Fruit fly (Drosophila melanogaster) ovary, adult (tissue): ENCODE results near the gene CG15912.

ENCODE experiments used
- CG17801 ChIP-seq: fragments of 200-800 bp; optimal IDR thresholded peaks from 2 replicates; lab custom pipeline; 2019; ENCODE audit warnings: missing biosample characterization, mild to moderate bottlenecking, missing genetic modification characterization, moderate library complexity; ENCODE audit not compliant: partially characterized antibody

Gene CG15912

DNA sequence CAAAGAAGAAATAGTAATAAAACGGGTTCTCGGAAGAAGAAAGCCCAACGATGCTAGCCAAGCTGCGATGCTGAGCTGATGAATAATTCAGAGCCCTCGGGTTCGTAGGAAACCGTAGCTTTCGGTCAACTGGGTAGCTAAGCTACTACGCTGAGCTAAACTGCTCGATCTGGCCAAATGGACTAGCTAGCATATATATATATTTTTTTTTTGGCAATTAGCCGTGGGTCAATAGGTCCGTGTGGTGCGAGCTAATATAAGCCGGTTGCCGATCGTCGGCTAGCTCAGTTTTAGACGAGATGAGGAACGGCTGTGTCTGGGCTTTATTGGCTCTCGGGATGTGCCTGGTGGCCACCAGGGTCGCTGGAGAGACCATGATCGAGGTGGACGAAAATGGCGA is 8.9 kb downstream of the CG15912 start, which contains the start of gene CG3546:
Gene CG3546, plus strand, starts transcription at position 301 of the 400 bp plus-strand sequence.
- no peak for TF ChIP-seq CG17801 (GFP tag; lab: Kevin White, UChicago)

DNA sequence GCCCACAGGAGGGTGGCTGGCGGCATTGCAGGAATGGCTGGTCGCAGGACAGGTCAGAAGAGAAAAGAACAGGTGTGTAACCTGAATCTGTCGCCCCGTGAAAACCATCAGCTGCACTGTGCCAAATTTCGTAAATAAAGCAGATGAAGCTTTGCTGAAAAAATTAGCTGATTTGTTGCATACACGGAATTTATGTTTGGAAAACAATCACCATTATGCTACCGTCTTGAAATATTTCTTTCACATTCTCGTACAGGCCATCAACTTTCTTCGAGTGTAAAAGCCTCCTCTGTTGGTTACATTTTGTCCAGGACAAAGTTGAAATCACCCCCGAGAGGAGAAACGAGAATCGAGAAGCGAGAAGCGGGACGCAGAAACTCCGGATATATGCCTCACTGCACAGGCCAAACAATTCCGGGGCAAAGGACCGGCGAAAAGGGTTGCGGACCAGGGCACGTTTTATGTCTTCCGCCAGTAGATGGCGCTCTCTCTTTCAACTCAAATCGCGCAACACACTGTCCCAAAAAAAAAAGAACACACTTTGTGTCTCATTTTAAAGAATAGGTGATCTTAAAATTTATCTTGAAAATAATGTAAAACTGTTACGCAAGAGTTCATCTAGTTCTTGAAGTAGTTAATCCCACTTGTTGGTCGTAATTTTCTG is 11.4 kb downstream of the CG15912 start:
- TF ChIP-seq CG17801 (GFP tag; lab: Kevin White, UChicago): no peak

DNA sequence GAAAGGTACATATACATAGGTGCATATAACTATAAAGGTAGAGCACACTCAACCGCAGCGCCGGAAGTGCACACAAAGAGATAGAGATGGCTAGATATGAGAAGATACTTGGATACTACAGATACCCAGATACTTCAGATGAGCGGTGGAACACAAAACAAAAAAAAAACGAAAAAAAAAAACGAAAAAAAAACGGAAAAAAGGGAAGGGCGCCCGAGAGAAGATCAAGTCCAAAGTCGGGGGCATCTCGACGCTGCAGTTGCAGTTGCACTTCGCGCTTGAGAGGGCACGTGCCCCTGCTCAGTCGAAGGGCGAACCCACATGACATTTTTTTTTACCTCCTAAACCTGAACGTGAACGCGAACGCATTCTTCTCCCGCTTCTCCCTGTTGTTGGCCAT is 15.1 kb downstream of the CG15912 start:
- TF ChIP-seq CG17801 (GFP tag; lab: Kevin White, UChicago): no peak

DNA sequence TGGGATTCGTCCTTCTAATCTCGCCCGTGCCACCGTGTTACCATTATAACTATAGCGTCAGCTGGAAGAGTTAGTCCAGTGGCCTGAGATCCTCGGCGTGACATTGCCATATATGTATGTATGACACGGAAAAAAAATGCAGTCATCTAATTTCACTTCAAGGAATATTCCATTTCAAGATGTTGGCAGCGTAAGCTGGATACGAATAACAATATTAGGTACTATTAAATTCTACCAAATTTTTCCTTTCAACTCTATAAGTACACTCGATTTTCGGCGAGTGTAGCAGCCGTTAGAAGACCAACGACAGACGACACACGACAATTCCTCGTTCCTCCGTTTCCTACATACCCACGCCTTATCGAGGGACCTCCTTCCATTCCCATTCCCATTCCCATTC is 16.1 kb downstream of the CG15912 start:
- no peak for TF ChIP-seq CG17801 (GFP tag; lab: Kevin White, UChicago)

DNA sequence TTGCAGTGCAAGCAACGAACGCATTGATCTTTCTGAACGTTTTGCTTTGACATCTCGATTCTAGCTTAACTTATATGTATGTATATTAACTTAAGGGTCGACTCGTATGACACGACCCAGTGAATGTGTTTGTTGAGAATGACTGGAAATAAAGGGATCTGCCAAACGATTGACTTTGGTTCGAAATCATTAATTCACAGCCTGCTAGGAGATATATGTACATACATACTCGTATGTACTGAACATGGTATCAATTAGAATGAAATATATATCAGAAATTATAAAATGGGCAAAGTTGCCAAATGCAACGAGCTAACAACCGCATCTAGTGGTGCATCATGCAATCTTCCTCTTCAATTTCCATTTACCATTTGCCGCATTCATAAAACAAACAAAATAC is 23.0 kb downstream of the CG15912 start, which contains the start of gene CG12684:
Gene CG12684, minus strand, starts transcription at position 101 of the 400 bp plus-strand sequence.
- no peak for TF ChIP-seq CG17801 (GFP tag; lab: Kevin White, UChicago)

DNA sequence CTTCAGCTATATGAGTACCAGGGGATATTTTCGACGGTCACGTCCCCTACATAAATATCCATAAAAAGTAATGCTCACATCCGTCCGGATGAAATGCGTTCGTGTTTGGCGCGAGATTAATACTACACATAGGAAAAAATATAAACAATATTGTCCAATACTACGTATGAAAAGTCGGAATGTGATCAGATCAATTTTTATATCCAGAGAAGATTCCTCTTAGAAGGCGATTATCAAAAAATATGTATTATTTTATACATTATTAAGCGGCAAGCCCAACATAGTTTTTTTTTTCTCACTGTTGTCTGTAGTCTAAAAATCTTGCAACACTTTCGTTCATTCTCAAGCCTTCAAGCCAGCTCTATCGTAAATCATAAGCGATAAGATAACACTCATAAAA is 25.1 kb downstream of the CG15912 start:
- no peak for TF ChIP-seq CG17801 (GFP tag; lab: Kevin White, UChicago)

DNA sequence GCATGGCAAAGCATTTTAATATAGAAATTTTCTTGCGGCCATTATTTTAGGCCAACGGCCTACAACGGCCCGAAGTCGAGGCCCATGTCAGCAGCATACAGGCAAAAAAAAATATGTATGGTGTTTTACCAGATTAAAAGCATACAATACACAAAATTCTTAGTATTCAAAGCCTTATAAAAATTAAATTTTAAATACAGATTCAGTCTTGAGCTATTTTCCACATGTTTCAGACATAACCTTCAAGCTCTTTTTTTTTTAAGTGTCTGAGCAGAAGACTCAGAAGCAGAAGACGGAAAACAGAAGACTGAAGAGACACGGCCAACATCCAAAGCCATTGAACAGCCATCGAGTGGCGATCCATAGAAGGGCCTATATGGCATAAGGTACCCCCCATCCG is 32.9 kb downstream of the CG15912 start:
- no peak for TF ChIP-seq CG17801 (GFP tag; lab: Kevin White, UChicago)

DNA sequence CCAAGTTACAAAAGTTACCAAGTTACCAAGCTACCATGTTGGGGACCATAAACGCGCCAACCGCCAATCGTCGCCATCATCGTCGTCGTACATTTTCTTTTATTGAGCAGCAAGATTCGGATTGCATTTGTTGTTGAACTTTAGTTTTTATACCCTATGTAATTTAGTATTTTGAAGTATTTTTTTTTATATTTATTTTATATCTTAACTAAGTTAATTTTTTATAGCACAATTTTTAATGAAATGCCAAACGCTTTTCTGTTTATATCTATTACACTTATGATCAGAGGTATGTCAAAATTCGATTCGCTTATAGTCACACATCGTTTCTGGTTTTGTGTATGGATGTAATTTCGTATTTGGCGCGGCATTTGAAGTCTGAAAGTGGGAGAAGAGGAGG is 33.6 kb downstream of the CG15912 start:
- no peak for TF ChIP-seq CG17801 (GFP tag; lab: Kevin White, UChicago)

- no peak for TF ChIP-seq CG17801 (GFP tag; lab: Kevin White, UChicago)
These were observed 38.7 kb downstream of the CG15912 start for dm6 chrX:4587584-4587983.

dm6 chrX:4588981-4589380 is 40.1 kb downstream of the CG15912 start:
- TF ChIP-seq CG17801 (GFP tag; lab: Kevin White, UChicago): no peak

DNA sequence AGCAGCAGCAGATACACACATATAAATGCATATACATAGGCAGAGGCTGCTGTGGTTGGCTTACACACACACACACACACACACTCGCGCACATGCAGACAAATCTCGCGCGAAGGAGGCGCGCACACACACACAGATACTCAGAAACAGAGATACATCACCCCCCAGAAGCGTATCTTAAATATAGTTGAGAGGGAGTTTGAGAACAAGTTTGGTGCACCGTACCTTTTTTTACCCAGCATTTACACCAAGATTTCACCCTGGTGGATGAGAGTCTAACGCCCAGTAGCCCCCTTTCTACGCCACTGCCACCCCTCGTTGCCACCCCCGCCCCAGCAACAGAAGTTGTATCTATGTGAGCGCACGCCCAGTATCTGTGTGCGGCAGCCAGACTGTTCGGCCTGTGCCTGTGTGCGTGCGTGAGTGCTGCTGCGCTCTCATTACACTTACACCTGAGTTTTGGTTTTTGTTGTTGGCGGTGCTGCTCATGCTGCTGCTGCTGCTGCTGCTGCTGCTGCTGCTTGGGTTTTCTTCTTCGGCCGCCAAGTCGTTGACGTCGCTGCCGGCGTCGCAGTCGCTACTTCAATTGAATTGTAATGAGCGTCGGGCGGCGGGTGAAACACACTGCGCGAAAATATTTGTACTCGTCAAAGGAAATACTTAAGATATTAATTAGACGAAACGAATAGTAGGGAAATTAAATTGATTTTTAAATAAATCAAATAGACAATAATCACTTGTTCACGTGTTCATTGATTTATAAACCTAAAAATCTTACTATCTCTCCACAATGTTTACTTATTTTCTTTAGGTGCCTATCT is 41.3 kb downstream of the CG15912 start:
- peak; percentile 77 for TF ChIP-seq CG17801 (GFP tag; lab: Kevin White, UChicago)

DNA sequence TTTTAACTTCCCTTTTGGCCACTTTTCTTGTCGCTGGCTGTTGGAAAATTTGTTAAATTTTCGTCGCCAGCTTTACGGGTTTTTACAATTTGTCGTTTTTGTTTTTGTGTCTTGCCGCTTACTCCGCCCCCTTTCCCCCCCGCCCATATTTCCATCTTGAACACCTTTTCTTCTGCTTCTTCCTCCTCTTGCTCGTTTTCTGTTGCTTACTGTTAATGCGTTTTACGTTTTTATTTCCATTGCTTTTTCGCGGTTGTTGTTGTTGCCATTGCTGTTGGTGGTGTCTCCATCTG is 41.8 kb downstream of the CG15912 start:
- peak; percentile 45 for TF ChIP-seq CG17801 (GFP tag; lab: Kevin White, UChicago)

DNA sequence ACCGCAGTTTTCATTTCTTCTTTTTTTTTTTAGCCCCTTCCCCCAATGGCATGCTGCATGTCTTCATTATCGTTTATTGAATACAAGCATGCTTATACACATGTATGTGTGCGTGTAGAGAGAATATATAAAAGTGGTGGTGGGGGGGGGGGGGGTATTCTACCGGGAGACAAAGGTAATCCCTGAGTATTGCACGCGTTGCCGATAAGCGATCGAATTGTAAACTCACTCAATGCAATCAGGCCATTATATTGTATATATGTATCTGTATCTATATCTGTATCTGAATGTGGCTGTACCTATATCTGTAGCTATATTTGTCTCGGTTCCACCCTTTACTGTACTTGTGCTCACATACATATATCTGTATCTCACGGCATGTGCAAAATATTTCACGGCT is 43.4 kb downstream of the CG15912 start:
- no peak for TF ChIP-seq CG17801 (GFP tag; lab: Kevin White, UChicago)

DNA sequence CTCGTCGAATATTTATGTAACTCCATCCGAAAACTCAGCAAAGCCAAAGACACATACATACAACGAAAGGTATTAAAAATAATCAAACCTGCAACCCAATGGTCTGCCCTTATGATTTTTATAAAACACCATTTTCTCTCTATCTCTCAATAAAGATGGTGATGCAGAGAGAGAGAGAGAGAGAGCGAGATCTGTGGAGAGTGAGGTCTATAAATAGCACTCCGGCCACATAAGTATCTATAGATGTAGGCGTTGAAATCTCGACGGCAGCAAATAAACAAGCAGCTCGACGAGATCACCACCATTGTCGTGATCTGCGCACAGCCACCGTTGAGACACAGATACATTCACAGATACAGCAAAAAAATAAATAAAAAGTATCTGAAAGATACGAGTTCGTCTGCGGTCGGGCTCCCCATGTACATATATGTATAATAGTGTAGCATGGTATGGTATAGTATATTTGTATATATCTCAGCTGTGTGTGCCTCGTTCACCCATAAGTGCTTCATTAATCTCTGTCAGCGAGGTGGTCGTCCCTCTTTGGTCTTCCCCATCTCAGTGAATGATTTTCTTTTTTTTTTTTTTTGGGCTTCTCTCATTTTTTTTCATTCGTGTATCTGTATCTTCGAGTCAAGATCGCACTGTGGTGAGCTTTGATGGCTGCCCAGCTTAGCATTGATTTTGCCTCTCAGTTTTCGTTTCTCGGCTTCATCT is 47.8 kb downstream of the CG15912 start:
- no peak for TF ChIP-seq CG17801 (GFP tag; lab: Kevin White, UChicago)
